Fruit fly (Drosophila melanogaster): Measurements from ENCODE around the gene CG7465.

DNA sequence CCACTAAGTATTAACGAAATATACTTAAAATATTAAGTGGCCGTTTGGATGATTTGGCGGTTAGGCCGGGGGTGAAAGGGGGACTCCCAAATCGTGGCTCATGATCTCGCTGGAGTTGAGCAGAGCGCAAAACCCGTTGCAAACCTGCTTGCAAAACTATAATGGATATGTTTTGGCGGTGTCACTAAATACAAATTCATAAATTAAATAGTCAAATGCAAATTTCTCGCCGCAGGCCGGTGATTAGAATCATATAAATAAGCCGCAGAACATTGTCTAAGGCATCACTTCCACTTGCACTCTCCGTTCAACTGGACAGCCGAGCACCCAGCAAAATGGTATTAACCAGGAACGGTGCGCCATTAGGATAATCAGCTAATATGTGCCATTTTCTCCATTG, 2.4 kb downstream of the CG7465 start, which contains the start of gene CG11350:
- no peak for TF ChIP-seq h (optimal IDR thresholded peaks at IDR 0.05)
- no peak for TF ChIP-seq psq (optimal IDR thresholded peaks at IDR 0.05)
- TF ChIP-seq Sin3A (optimal IDR thresholded peaks at IDR 0.05): no peak
- no peak for TF ChIP-seq insv (optimal IDR thresholded peaks at IDR 0.05)

All from Kc167 (cell line).